Fruit fly (Drosophila melanogaster) whole organism, embryonic: Measurements from ENCODE around the gene Kyat.

ENCODE experiments used
- Abd-B ChIP-seq: fragments of 200-800 bp; sonication (Bioruptor generic); optimal IDR thresholded peaks from 2 replicates; lab custom pipeline; 2018; ENCODE audit warnings: missing biosample characterization, mild to moderate bottlenecking, missing genetic modification characterization, moderate library complexity
- Atf-2 ChIP-seq: fragments of 200-800 bp; sonication (Bioruptor generic); optimal IDR thresholded peaks from 2 replicates; lab custom pipeline; 2016; ENCODE audit warnings: missing biosample characterization, missing genetic modification characterization
- B-H2 ChIP-seq: fragments of 200-800 bp; sonication (Bioruptor generic); optimal IDR thresholded peaks from 2 replicates; lab custom pipeline; 2018; ENCODE audit warnings: missing biosample characterization, mild to moderate bottlenecking, missing genetic modification characterization
- Bdp1 ChIP-seq: fragments of 200-800 bp; sonication (Bioruptor generic); optimal IDR thresholded peaks from 3 replicates; lab custom pipeline; 2016; ENCODE audit warnings: missing biosample characterization, missing genetic modification characterization
- CG10267 ChIP-seq: fragments of 200-800 bp; sonication (Bioruptor generic); optimal IDR thresholded peaks from 2 replicates; lab custom pipeline; 2018; ENCODE audit warnings: missing biosample characterization, mild to moderate bottlenecking, missing genetic modification characterization, moderate library complexity
- CG10274 ChIP-seq: fragments of 200-800 bp; sonication (Bioruptor generic); optimal IDR thresholded peaks from 3 replicates; lab custom pipeline; 2017; ENCODE audit warnings: missing biosample characterization, mild to moderate bottlenecking, missing genetic modification characterization
- CG14710 ChIP-seq: fragments of 200-800 bp; sonication (Bioruptor generic); optimal IDR thresholded peaks from 3 replicates; lab custom pipeline; 2019; ENCODE audit warnings: missing biosample characterization, mild to moderate bottlenecking, missing genetic modification characterization, moderate library complexity
- CG14860 ChIP-seq: fragments of 200-800 bp; sonication (Bioruptor generic); IDR thresholded peaks from 3 replicates; pipeline ENCODE4 v1.3.6; 2022; ENCODE audit warnings: missing biosample characterization, missing genetic modification characterization; ENCODE audit not compliant: partially characterized antibody
- CG16815 ChIP-seq: fragments of 200-800 bp; sonication (Bioruptor generic); optimal IDR thresholded peaks from 3 replicates; lab custom pipeline; 2017; ENCODE audit warnings: missing biosample characterization, mild to moderate bottlenecking, missing genetic modification characterization
- CG17186 ChIP-seq: fragments of 200-800 bp; sonication (Bioruptor generic); optimal IDR thresholded peaks from 3 replicates; lab custom pipeline; 2017; ENCODE audit warnings: missing biosample characterization, missing genetic modification reagents, missing genetic modification characterization
- CG17612 ChIP-seq: fragments of 200-800 bp; sonication (Bioruptor generic); IDR thresholded peaks from 2 replicates; pipeline ENCODE4 v1.3.6; 2022; ENCODE audit warnings: missing biosample characterization, missing genetic modification characterization
- CG2120 ChIP-seq: fragments of 200-800 bp; sonication (Bioruptor generic); optimal IDR thresholded peaks from 3 replicates; lab custom pipeline; 2016; ENCODE audit warnings: missing biosample characterization, missing genetic modification characterization
- CG2199 ChIP-seq: fragments of 200-800 bp; sonication (Bioruptor generic); IDR thresholded peaks from 3 replicates; pipeline ENCODE4 v1.3.6; 2022; ENCODE audit warnings: missing biosample characterization, missing genetic modification characterization
- CG2889 ChIP-seq: fragments of 200-800 bp; sonication (Bioruptor generic); IDR thresholded peaks from 3 replicates; pipeline ENCODE4 v1.3.6; 2022; ENCODE audit warnings: missing biosample characterization, missing genetic modification characterization
- CG32772 ChIP-seq: fragments of 200-800 bp; sonication (Bioruptor generic); IDR thresholded peaks from 2 replicates; pipeline ENCODE4 v1.3.6; 2022; ENCODE audit warnings: missing biosample characterization, missing genetic modification characterization
- CG33557 ChIP-seq: fragments of 200-800 bp; sonication (Bioruptor generic); optimal IDR thresholded peaks from 2 replicates; lab custom pipeline; 2019; ENCODE audit warnings: missing biosample characterization, mild to moderate bottlenecking, missing genetic modification characterization, moderate library complexity
- CG4820 ChIP-seq: fragments of 200-800 bp; sonication (Bioruptor generic); optimal IDR thresholded peaks from 3 replicates; lab custom pipeline; 2016; ENCODE audit warnings: missing biosample characterization, missing genetic modification characterization
- CG6689 ChIP-seq: fragments of 200-800 bp; sonication (Bioruptor generic); IDR thresholded peaks from 2 replicates; pipeline ENCODE4 v1.3.6; 2022; ENCODE audit warnings: missing biosample characterization, missing genetic modification characterization
- CG7786 ChIP-seq: fragments of 200-800 bp; sonication (Bioruptor generic); optimal IDR thresholded peaks from 2 replicates; lab custom pipeline; 2016; ENCODE audit warnings: missing biosample characterization, missing genetic modification characterization
- CG8281 ChIP-seq: fragments of 200-800 bp; sonication (Bioruptor generic); optimal IDR thresholded peaks from 2 replicates; lab custom pipeline; 2018; ENCODE audit warnings: missing biosample characterization, mild to moderate bottlenecking, missing genetic modification characterization, moderate library complexity
- CG9797 ChIP-seq: fragments of 200-800 bp; sonication (Bioruptor generic); optimal IDR thresholded peaks from 3 replicates; lab custom pipeline; 2018; ENCODE audit warnings: missing biosample characterization, mild to moderate bottlenecking, missing genetic modification characterization
- CkIIα-i1 ChIP-seq: fragments of 200-800 bp; sonication (Bioruptor generic); IDR thresholded peaks from 2 replicates; pipeline ENCODE4 v1.3.6; 2022; ENCODE audit warnings: missing biosample characterization, missing genetic modification characterization
- Dp ChIP-seq: fragments of 200-800 bp; sonication (Bioruptor generic); optimal IDR thresholded peaks from 2 replicates; lab custom pipeline; 2018; ENCODE audit warnings: missing biosample characterization, mild to moderate bottlenecking, missing genetic modification characterization, moderate library complexity
- Ets97D ChIP-seq: fragments of 200-800 bp; sonication (Bioruptor generic); optimal IDR thresholded peaks from 3 replicates; lab custom pipeline; 2016; ENCODE audit warnings: missing biosample characterization, missing genetic modification characterization
- Fer1 ChIP-seq: fragments of 200-800 bp; sonication (Bioruptor generic); optimal IDR thresholded peaks from 2 replicates; lab custom pipeline; 2017; ENCODE audit warnings: missing biosample characterization, mild to moderate bottlenecking, missing genetic modification characterization
- HHEX ChIP-seq: fragments of 200-800 bp; sonication (Bioruptor generic); optimal IDR thresholded peaks from 3 replicates; lab custom pipeline; 2017; ENCODE audit warnings: missing biosample characterization, mild to moderate bottlenecking, missing genetic modification characterization, missing genetic modification reagents
- HLH3B ChIP-seq: fragments of 200-800 bp; sonication (Bioruptor generic); IDR thresholded peaks from 2 replicates; pipeline ENCODE4 v1.3.6; 2022; ENCODE audit warnings: missing biosample characterization, missing genetic modification characterization
- HmgZ ChIP-seq: fragments of 200-800 bp; sonication (Bioruptor generic); optimal IDR thresholded peaks from 2 replicates; lab custom pipeline; 2018; ENCODE audit warnings: missing biosample characterization, mild to moderate bottlenecking, missing genetic modification characterization
- Hmx ChIP-seq: fragments of 200-800 bp; sonication (Bioruptor generic); optimal IDR thresholded peaks from 2 replicates; lab custom pipeline; 2016; ENCODE audit warnings: missing biosample characterization, missing genetic modification characterization
- Hr51 ChIP-seq, 2 experiments: fragments of 200-800 bp; sonication (Bioruptor generic); optimal IDR thresholded peaks; 2 replicates in 1 of 2; 3 replicates in 1 of 2; lab custom pipeline; 2016 to 2018; ENCODE audit warnings: missing biosample characterization in 2 of 2, missing genetic modification characterization in 2 of 2, mild to moderate bottlenecking in 1 of 2, moderate library complexity in 1 of 2
- Nf-YA ChIP-seq: fragments of 200-800 bp; sonication (Bioruptor generic); IDR thresholded peaks from 2 replicates; pipeline ENCODE4 v1.3.6; 2022; ENCODE audit warnings: missing biosample characterization, missing genetic modification characterization
- Rfx ChIP-seq: fragments of 200-800 bp; sonication (Bioruptor generic); IDR thresholded peaks from 2 replicates; pipeline ENCODE4 v1.3.6; 2022; ENCODE audit warnings: missing biosample characterization, missing genetic modification characterization
- Usf ChIP-seq: fragments of 200-800 bp; sonication (Bioruptor generic); optimal IDR thresholded peaks from 2 replicates; lab custom pipeline; 2017; ENCODE audit warnings: missing genotype, missing biosample characterization, missing genetic modification characterization
- abd-A ChIP-seq: fragments of 200-800 bp; sonication (Bioruptor generic); optimal IDR thresholded peaks from 3 replicates; lab custom pipeline; 2019; ENCODE audit warnings: missing biosample characterization, mild to moderate bottlenecking, missing genetic modification characterization, moderate library complexity
- al ChIP-seq: fragments of 200-800 bp; sonication (Bioruptor generic); IDR thresholded peaks from 2 replicates; pipeline ENCODE4 v1.3.6; 2022; ENCODE audit warnings: missing biosample characterization, missing genetic modification characterization
- az2 ChIP-seq: fragments of 200-800 bp; sonication (Bioruptor generic); optimal IDR thresholded peaks from 3 replicates; lab custom pipeline; 2016; ENCODE audit warnings: missing biosample characterization, missing genetic modification characterization
- bab2 ChIP-seq: fragments of 200-800 bp; sonication (Bioruptor generic); optimal IDR thresholded peaks from 2 replicates; lab custom pipeline; 2016; ENCODE audit warnings: missing biosample characterization, missing genetic modification characterization
- ci ChIP-seq: fragments of 200-800 bp; sonication (Bioruptor generic); IDR thresholded peaks from 3 replicates; pipeline ENCODE4 v1.3.6; 2022; ENCODE audit warnings: missing biosample characterization, missing genetic modification characterization
- dm ChIP-seq: fragments of 200-800 bp; sonication (Bioruptor generic); optimal IDR thresholded peaks from 3 replicates; lab custom pipeline; 2016; ENCODE audit warnings: missing biosample characterization, missing genetic modification characterization
- dmrt11E ChIP-seq: fragments of 200-800 bp; sonication (Bioruptor generic); optimal IDR thresholded peaks from 3 replicates; lab custom pipeline; 2018; ENCODE audit warnings: missing biosample characterization, mild to moderate bottlenecking, missing genetic modification characterization, moderate library complexity
- dpn ChIP-seq, 2 experiments: fragments of 200-800 bp; sonication (Bioruptor generic); optimal IDR thresholded peaks; 3 replicates each; lab custom pipeline; 2016; ENCODE audit warnings: missing biosample characterization in 2 of 2, missing genetic modification characterization in 2 of 2
- fd64A ChIP-seq: fragments of 200-800 bp; sonication (Bioruptor generic); optimal IDR thresholded peaks from 3 replicates; lab custom pipeline; 2018; ENCODE audit warnings: missing biosample characterization, mild to moderate bottlenecking, missing genetic modification characterization
- hkb ChIP-seq, 2 experiments: fragments of 200-800 bp in 1 of 2; fragments of >200 bp in 1 of 2; sonication (Bioruptor generic) in 1 of 2; IDR thresholded peaks in 1 of 2; optimal IDR thresholded peaks in 1 of 2; 2 replicates each; pipeline versions ENCODE4 v1.3.6 to Lab custom; 2017 to 2022; ENCODE audit warnings: missing biosample characterization in 1 of 2, missing genetic modification characterization in 1 of 2
- jigr1 ChIP-seq: fragments of 200-800 bp; sonication (Bioruptor generic); IDR thresholded peaks from 3 replicates; pipeline ENCODE4 v1.3.6; 2022; ENCODE audit warnings: missing biosample characterization, missing genetic modification characterization
- pita ChIP-seq: fragments of 200-800 bp; sonication (Bioruptor generic); optimal IDR thresholded peaks from 2 replicates; lab custom pipeline; 2017; ENCODE audit warnings: missing biosample characterization, mild to moderate bottlenecking, missing genetic modification characterization
- pum ChIP-seq: fragments of 200-800 bp; sonication (Bioruptor generic); optimal IDR thresholded peaks from 2 replicates; lab custom pipeline; 2016; ENCODE audit warnings: missing biosample characterization, missing genetic modification characterization
- sc ChIP-seq, 3 experiments: fragments of >200 bp in 2 of 3; fragments of 200-800 bp in 1 of 3; sonication (Bioruptor generic) in 1 of 3; optimal IDR thresholded peaks; 2 replicates in 2 of 3; 3 replicates in 1 of 3; lab custom pipeline; 2017; ENCODE audit warnings: mild to moderate bottlenecking in 1 of 3, missing biosample characterization in 1 of 3, missing genetic modification characterization in 1 of 3, missing genetic modification reagents in 1 of 3
- tx ChIP-seq: fragments of 200-800 bp; sonication (Bioruptor generic); optimal IDR thresholded peaks from 2 replicates; lab custom pipeline; 2016; ENCODE audit warnings: missing biosample characterization, missing genetic modification characterization
- zen2 ChIP-seq: fragments of 200-800 bp; sonication (Bioruptor generic); IDR thresholded peaks from 3 replicates; pipeline ENCODE4 v1.3.6; 2022; ENCODE audit warnings: missing biosample characterization, missing genetic modification characterization; ENCODE audit not compliant: partially characterized antibody

Kyat gene

DNA sequence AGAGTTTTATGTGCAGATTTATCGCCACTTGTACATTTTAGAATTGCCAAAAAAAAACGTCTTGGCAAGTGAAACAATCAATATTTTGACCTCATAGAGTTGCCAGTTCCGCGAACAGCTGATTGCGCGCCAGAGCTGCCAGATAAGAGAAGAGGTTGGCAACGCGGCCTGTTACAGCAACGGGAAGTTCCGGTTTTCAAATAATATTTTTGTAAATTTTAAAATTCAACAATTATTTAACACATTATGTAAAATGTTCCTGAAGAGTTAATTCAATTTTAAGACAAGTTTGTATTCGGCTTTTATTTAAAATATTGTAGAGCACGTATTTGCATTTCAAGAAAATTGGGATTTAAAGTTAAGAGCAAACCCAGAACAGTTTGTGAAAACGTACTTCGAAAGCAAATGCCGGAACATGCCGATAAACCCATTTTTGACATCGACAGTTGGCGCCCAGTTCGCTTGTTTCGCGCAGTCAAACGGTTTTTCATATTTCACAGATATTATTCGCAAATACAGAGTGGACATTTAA lies 35.5 kb downstream of the Kyat start, which contains the start of the genes prd1 and HisCl1 (continued):
- peak; percentile 63 for TF ChIP-seq dmrt11E (tag; lab: Kevin White, UChicago)
- peak; percentile 38; the same call in 1 of the 2 replicates for TF ChIP-seq CG6689 (GFP tag; lab: Robert Waterston, UW)
- peak; percentile 56 for TF ChIP-seq HLH3B (GFP tag; lab: Robert Waterston, UW)
- peak; percentile 79 for TF ChIP-seq Rfx (GFP tag; lab: Robert Waterston, UW)
- TF ChIP-seq CG7786 (GFP tag; lab: Kevin White, UChicago): peak; percentile 60
- peak; percentile 73 for TF ChIP-seq Dp
- 0 out of 3 replicates have a peak, but pooled peaks have one; percentile 38 for TF ChIP-seq CG2889
- TF ChIP-seq pum (GFP tag; lab: Kevin White, UChicago): peak; percentile 43
- TF ChIP-seq Bdp1 (GFP tag; lab: Kevin White, UChicago): peak; percentile 36
- peak; percentile 83 for TF ChIP-seq CG14710
- 0 out of 3 replicates have a peak, but pooled peaks have one; percentile 40 for TF ChIP-seq CG2199
- TF ChIP-seq CG33557: peak; percentile 49
- peak; percentile 84 for TF ChIP-seq CG17186
- TF ChIP-seq CG32772: peak; percentile 57
- peak; percentile 31 for TF ChIP-seq CG9797
- TF ChIP-seq tx: peak; percentile 12
- no peak for TF ChIP-seq CG14860
- TF ChIP-seq Hmx (GFP tag; lab: Kevin White, UChicago): peak; percentile 30
- peak; percentile 60 for TF ChIP-seq CG8281 (tag; lab: Kevin White, UChicago)
- no peak for TF ChIP-seq CkIIα-i1
- TF ChIP-seq CG4820 (GFP tag; lab: Kevin White, UChicago): peak; percentile 14
- peak; percentile 68 for TF ChIP-seq B-H2 (GFP tag; lab: Kevin White, UChicago)
- TF ChIP-seq Fer1 (GFP tag; lab: Kevin White, UChicago): peak; percentile 70
- TF ChIP-seq Hr51 (GFP tag; optimal IDR thresholded peaks at IDR 0.05; lab: Kevin White, UChicago): peak in 1 of 2 experiments; percentile 43
- peak; percentile 26 for TF ChIP-seq hkb (optimal IDR thresholded peaks at IDR 0.05; lab: Kevin White, UChicago)
- no peak for TF ChIP-seq hkb (GFP tag; IDR thresholded peaks at IDR 0.05; lab: Robert Waterston, UW)
- peak; percentile 66 for TF ChIP-seq Atf-2 (GFP tag; lab: Kevin White, UChicago)
- peak; percentile 67 for TF ChIP-seq CG16815 (GFP tag; lab: Kevin White, UChicago)
- TF ChIP-seq fd64A (GFP tag; lab: Kevin White, UChicago): peak; percentile 2
- TF ChIP-seq pita (GFP tag; lab: Kevin White, UChicago): no peak
- peak; percentile 53 for TF ChIP-seq CG10274
- TF ChIP-seq dpn (GFP tag; optimal IDR thresholded peaks at IDR 0.05; lab: Kevin White, UChicago): peak; percentile 57 to 70
- peak; percentile 87 for TF ChIP-seq Abd-B (GFP tag; lab: Kevin White, UChicago)
- peak; percentile 50 for TF ChIP-seq bab2 (GFP tag; lab: Kevin White, UChicago)
- TF ChIP-seq dm (GFP tag; lab: Kevin White, UChicago): peak; percentile 36
- TF ChIP-seq Ets97D: peak; percentile 97
- TF ChIP-seq az2 (GFP tag; lab: Kevin White, UChicago): peak; percentile 64
- TF ChIP-seq CG2120: peak; percentile 87
- peak; percentile 57 for TF ChIP-seq Usf (GFP tag; lab: Kevin White, UChicago)
- peak; percentile 69 for TF ChIP-seq HmgZ (tag; lab: Kevin White, UChicago)
- TF ChIP-seq HHEX (GFP tag; lab: Kevin White, UChicago): peak; percentile 76
- no peak for TF ChIP-seq zen2 (GFP tag; lab: Robert Waterston, UW)
- peak; percentile 66 for TF ChIP-seq al (GFP tag; lab: Robert Waterston, UW)
- no peak for TF ChIP-seq jigr1 (GFP tag; lab: Robert Waterston, UW)
- peak; percentile 71 for TF ChIP-seq CG10267
- TF ChIP-seq ci (GFP tag; lab: Robert Waterston, UW): peak; percentile 46; the same call in 1 of the 3 replicates
- TF ChIP-seq abd-A (tag; lab: Kevin White, UChicago): no peak
- TF ChIP-seq sc (optimal IDR thresholded peaks at IDR 0.05; lab: Kevin White, UChicago): no peak
- peak; percentile 34 for TF ChIP-seq sc (GFP tag; optimal IDR thresholded peaks at IDR 0.05; lab: Kevin White, UChicago)
- no peak for TF ChIP-seq Nf-YA
- TF ChIP-seq CG17612 (GFP tag; lab: Robert Waterston, UW): no peak
